Worm (Caenorhabditis elegans) whole organism, dauer: ENCODE measurements around the gene str-243.

Source experiments
- unc-62 ChIP-seq: sonication (generic microtip); optimal IDR thresholded peaks from 2 replicates; lab custom pipeline; 2017; ENCODE audit warnings: missing biosample characterization, missing genetic modification reagents, missing genetic modification characterization

The str-243 gene

DNA sequence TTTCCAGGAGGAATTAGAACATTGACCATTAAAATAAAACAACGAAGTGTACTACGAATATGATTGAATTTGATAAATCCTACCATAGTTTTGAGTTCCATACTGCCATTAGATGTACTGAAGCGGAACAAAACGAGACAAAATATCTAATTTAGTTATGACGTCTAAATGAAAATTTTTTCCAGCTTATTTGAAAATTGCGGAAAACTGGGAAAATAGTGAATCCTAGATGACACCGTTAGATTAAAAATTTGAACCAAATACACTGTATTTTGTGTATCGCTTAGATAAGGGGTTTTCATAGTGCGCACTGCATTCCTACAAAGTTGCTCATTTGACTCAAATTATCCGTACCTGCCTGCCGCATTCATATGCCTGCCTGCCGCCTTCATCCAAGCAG lies 8.6 kb downstream of the str-243 start, which contains the start of gene K02H11.4:
Gene K02H11.4, minus strand, starts transcription at position 101 of the 400 bp plus-strand sequence.
- no peak for TF ChIP-seq unc-62

DNA sequence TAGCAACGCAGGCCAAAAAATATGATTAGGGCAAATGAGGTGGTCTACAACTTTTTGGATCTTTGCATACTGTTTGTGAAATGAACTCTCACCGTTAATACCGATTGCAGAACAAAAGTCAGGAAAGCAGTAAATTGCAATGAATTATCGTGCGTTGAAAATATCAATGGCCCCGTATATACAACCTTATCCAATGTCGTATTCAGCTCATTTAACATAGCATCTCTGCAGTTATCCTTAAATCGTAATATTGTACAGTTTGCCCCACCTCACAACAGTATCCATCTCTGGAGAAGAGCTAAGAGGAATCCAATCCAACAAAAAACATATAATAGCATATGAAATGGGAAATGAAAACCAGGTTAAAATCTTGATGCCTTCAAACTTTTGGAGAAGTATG lies 9.9 kb downstream of the str-243 start:
- TF ChIP-seq unc-62, result no peak

DNA sequence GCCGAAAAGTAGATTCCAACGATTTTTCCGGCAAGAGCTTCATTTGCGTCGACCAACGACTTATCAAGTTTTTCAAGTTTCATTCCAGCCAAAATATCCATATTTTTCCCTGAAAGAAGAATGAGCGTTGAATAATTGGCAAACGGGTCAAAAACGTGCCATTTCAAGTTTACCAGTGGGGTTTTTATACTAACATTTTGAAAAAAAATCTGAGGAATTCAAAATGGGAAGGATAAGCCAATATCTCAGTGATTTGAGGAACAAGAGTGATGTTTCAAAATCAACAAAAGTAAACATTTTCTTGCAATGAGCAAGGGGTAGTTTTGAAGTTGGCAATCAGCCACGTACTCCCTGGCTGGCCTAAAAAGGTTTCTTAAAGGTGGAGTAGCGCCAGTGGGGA lies 11.7 kb downstream of the str-243 start, which contains the start of gene trx-5:
Gene trx-5, minus strand, starts transcription at position 101 of the 400 bp plus-strand sequence.
- TF ChIP-seq unc-62, result no peak

DNA sequence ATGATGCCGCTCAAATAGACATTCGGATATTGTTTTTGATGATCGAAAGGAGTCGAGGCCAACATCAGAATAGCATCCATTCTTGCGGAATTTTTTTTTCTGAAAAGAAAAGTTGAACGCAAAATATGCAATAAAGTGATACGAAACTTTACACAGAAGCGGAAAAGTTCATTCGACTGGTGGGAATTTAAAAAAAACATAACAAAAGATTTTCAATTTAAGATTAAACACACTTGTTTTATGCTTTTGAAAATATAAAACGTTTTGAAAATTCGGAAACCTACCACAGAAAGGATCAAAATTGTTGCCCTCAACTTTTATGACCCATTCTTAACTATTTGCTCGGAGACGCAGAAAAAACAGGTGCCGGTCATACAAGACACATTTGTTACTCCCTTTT lies 14.4 kb downstream of the str-243 start, which contains the start of gene K02H11.9:
Gene K02H11.9, minus strand, starts transcription at position 101 of the 400 bp plus-strand sequence.
- no peak for TF ChIP-seq unc-62

DNA sequence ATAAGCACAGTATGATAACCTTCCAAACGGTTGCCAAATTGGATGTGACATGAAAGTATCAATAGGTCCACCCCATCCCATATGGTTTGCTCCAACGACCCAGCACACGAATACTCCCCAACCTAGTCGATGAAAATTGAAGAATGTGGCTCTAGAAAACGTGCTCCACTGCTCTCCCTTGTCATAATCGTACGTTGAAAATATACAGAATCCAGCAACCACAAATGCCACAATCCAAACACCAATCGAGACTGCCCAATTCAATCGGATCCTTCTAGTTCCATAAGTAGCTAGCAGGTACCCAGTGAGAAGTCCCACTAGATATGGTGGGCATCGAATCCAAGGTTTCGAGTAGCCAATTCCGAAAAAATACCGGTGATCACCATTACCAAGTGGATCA lies 16.3 kb downstream of the str-243 start:
- TF ChIP-seq unc-62, result no peak

DNA sequence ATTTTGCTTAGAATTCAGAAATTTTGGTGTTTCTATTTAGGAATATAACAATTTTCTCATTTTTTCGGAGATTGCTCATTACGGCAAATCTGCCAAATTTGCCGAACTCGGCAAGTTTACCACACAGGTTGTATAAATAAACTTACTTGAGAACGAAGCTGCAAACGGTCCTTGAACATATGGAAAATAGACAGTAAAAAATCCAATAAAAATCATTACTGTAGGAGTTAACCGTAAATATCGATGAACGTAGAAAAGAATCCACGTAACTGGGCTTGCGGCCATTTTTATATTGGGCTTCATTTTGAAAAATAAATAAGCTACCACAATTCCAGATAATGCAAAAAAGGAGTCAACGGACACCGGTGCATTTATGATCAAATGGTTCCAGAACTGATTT lies 17.7 kb downstream of the str-243 start:
- no peak for TF ChIP-seq unc-62

DNA sequence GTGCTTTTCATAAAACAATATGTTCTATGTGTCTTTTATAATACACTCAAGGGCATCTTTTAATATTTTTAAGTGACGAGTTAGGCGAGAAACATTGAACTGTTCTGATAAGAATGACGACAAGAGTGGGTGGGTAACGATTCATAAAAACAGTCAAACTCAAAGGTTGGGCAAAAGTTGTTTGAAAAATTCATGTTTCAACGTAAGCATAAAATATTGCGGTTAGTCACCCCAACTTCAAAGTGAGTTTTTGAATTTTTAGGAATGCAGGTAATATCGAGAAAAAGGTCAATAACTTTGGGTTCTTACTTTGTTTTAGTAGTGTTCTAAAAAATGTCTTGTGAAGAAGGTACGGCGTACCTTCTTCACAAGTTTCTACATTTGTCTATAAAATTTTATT lies 19.2 kb downstream of the str-243 start, which contains the start of gene oac-31:
Gene oac-31, minus strand, starts transcription at position 101 of the 400 bp plus-strand sequence.
- TF ChIP-seq unc-62, result no peak

DNA sequence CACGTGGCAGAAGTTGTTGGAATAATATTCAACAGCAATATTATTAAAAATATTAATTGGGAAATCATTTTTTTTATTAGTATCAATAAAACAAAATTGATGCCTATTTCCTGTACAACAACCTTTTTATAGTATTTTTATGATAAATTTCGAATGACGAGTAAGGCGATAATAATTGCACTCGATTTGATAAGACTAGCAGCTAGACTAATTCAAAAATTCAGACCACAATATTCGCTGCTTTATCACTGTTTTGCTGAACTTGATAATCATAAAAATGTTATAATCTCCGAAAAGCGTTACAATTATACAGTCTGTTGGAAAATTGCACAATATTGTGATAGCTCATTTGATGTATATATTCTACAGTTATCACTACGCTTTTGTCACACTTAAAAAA lies 23.1 kb downstream of the str-243 start, which contains the start of gene oac-32:
Gene oac-32, minus strand, starts transcription at position 90 of the 400 bp plus-strand sequence.
- TF ChIP-seq unc-62, result no peak

DNA sequence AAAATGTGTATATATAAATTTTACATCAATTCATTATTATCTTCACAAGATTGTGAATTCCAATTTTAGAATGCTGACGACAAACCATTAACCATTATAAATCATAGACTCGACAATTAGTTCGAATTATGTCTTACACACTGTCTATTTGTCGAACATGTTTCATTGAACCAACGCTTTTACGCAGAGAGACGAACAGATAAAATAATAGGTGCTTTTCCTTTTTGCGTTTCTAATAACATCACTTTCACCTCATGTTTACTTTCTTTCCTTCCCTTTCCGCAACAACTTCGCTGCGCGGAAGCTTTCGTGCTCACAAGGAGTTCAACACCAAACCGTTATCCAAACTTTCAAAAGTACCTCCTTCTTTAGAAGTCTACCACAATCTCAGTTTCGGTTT lies 25.3 kb downstream of the str-243 start, which contains the start of gene F52F10.2:
Gene F52F10.2, plus strand, starts transcription at position 301 of the 400 bp plus-strand sequence.
- TF ChIP-seq unc-62, result no peak

DNA sequence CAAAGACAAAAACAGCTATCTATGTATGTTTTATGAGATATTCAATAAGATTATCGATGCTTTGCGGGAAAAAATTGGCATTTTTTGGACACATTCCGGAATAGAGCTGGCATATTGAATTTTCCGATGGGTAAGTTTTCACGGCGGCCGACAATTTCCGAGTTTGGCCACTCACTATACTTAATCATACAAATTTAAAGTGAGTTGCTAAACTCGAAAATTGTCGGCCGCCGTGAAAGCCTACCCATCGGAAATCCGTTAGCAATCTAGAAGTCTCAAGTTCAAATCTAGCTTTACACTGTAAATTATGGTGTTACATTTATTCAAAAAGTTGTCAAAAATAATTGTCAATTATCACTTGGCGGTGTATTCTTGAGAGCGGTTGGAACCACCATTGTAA lies 28.1 kb downstream of the str-243 start:
- no peak for TF ChIP-seq unc-62

DNA sequence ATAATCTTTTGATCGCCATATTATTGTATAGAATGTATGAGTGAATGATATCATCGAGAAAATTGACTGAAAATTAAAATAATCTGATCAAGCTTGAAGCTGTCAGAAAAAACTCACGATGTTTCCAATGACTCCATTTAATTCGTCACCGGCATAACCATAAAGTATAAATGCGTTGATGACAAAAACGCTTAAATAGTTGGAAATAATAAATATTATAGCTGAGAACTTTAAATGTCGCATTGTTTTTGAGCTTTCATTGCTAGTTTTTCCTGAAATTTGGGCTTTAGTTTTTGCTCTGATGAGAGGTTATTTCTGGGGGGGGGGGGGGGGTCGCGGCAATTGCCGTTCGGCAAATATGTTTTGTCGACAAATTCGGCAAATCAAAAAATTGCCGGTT lies 28.6 kb downstream of the str-243 start:
- no peak for TF ChIP-seq unc-62

DNA sequence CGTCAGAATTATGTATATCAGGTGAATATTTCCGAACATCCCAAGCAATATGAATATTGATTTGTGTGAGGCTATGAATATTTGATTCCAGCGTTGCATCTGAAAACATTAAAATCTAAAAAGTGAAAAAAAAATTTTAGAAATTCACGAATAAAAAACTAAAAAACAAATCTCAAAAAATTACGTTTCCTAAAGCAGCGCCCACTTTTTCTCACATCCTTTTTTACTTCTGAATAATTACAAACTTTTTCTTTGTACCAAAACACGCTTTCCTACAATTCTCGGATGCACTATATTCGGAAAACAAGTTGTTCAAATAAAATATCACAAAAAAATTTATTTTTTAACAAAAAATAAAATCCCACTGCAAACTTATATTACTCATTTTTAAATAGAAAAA lies 30.4 kb downstream of the str-243 start, which contains the start of gene srsx-8:
Gene srsx-8, minus strand, starts transcription at position 101 of the 400 bp plus-strand sequence.
- no peak for TF ChIP-seq unc-62

DNA sequence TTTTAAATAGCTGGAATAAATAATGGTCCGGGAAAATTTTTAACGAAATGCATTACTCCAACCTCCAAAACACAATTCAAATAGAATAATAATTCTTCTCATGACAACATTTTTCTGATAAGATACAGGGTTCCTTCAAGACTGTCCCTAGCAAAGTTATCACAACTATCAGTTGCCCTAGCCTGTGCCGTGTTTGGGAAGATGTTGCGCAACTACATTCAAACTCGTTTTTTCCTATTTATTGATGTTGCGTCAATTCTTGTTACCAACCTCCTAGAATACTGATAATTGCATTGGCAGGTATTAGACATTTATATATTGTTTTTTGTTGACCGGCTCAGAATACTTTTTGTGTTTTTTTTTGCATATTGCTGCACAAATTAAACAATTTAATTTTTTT lies 32.5 kb downstream of the str-243 start:
- no peak for TF ChIP-seq unc-62

DNA sequence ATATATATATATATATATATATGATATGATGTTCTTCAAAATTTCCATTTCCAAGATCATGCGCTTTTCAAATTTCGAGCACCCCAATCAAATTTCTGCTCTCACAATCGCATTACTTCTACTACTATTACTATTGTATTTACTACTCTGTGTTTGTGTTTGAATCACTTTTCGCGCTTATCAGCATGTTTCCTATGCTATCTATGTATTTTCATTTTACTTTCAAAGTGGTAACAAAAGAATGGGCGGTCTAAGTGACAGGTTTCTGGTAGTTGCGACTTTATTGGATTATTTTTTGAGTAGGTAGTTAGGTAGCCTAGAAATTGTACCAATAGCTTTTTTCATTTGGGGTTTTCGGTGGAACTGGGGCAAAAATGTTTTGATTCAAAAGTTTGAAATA lies 35.5 kb downstream of the str-243 start:
- TF ChIP-seq unc-62, result no peak

DNA sequence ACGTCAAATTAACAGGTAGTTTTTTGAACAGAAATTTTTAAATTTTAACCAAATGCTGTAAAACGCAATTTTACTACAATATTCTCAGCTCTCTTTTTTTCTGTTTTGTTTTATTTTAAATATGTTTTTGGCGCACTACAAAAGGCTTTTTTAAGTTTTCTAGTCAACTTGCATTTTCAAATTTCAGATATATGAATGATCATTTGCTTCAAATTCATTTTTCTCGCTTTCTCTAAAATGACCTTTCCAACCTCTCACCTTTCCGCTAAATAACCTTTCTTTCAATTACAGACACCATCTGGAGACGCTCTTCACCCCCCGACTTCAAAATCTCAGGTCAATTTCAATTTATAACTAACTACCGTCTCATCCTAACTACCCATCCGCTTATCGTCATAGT lies 44.2 kb downstream of the str-243 start, which contains the start of gene cdc-25.2:
Gene cdc-25.2, plus strand, starts transcription at position 301 of the 400 bp plus-strand sequence.
- TF ChIP-seq unc-62, result no peak

DNA sequence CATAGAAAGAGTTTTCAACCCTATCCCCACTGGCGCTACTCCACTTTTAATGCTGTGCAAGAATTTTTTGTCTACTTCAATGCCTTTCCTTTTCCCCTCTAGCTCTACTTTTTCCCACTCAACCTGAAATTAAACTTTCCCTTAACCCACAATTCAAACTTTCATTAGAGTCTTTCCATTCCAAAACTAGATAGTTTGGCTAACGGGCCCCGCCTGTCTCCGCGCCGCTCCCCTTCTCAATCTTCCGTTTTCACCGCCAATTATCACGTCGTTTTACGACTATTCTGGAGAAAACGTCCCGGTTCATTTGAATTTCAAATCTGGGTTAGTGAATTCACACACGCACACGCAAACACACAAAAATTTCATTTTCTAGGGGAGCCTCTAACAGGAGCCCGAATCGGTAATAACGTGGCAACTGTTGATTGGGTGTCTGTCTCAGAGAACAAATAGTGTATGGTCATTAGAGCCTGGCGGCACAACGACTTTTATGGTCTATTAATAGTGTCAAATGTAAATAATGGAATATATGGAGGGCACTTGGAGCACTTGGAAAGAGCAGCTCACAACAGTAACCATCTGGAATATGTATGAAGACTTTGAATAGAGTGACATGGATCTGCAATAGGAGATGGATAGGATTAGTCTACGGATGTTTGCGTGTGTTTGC lies 47.3 kb downstream of the str-243 start:
- TF ChIP-seq unc-62, result no peak

DNA sequence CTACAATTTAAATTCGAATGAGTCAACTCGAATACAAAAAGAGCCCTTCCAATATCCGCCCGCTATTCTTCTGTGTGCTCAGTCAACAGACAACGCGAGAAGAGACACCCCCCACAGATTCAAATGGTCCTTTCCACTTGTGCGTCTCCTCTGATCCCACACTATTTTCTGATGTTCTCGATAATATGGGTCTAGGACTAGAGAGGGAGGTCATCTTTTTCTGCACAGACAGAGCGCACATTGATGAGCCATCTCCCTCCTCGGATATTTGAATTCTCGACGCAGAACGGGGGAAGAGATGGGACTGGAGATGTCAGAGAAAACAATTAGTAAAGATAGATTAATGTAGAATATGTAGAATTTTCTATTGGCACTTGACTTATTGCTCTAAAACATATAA lies 48.1 kb downstream of the str-243 start:
- no peak for TF ChIP-seq unc-62

DNA sequence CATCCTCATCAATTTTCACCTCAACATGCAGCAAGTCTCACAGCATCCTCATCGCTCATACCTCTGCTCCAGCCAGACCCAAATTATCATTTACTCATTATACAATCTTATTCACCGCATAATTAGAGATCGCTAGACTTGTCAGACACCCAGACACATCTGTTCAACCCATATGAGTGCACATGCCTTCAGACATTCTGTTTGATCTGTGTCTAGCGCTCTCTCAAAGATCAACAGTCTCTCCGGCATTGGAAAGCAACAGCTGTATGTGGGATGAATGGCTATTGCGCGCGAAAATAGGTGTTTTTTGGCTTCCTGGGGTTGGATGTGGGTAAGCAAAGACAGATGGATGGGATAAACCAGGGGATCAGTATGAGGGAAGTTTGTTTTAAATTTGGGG lies 50.0 kb downstream of the str-243 start:
- TF ChIP-seq unc-62, result no peak
